Worm (Caenorhabditis elegans) whole organism, mixed stage, embryonic: ENCODE data around the gene C39D10.7.

ENCODE experiments used
- M03D4.4 ChIP-seq: sonication (generic microtip); optimal IDR thresholded peaks from 2 replicates; lab custom pipeline; 2017; ENCODE audit warnings: mild to moderate bottlenecking, missing genetic modification characterization, missing compliant biosample characterization
- bed-3 ChIP-seq: fragments of 200-800 bp; sonication (Bioruptor generic); optimal IDR thresholded peaks from 3 replicates; lab custom pipeline; 2018; ENCODE audit warnings: mild to moderate bottlenecking, missing genetic modification characterization, moderate library complexity, missing compliant biosample characterization
- blmp-1 ChIP-seq: fragments of 150-350 bp; optimal IDR thresholded peaks from 2 replicates; lab custom pipeline; 2014; ENCODE audit warnings: missing biosample characterization, missing genetic modification characterization
- ceh-39 ChIP-seq: fragments of 150-350 bp; optimal IDR thresholded peaks from 2 replicates; lab custom pipeline; 2014; ENCODE audit warnings: missing biosample characterization, missing genetic modification characterization
- ces-1 ChIP-seq: fragments of 150-350 bp; optimal IDR thresholded peaks from 2 replicates; lab custom pipeline; 2014; ENCODE audit warnings: missing biosample characterization, missing genetic modification reagents, missing genetic modification characterization
- cnd-1 ChIP-seq: fragments of 200-800 bp; sonication (Bioruptor generic); optimal IDR thresholded peaks from 2 replicates; lab custom pipeline; 2018; ENCODE audit warnings: mild to moderate bottlenecking, missing genetic modification characterization, missing compliant biosample characterization
- elt-1 ChIP-seq: sonication (generic microtip); optimal IDR thresholded peaks from 2 replicates; lab custom pipeline; 2017; ENCODE audit warnings: missing genetic modification characterization, mild to moderate bottlenecking, missing compliant biosample characterization, antibody characterized with exemption, moderate library complexity, borderline replicate concordance; ENCODE audit not compliant: insufficient read depth
- flh-1 ChIP-seq: fragments of 200-800 bp; sonication (Bioruptor generic); optimal IDR thresholded peaks from 2 replicates; lab custom pipeline; 2018; ENCODE audit warnings: mild to moderate bottlenecking, missing genetic modification characterization, moderate library complexity, missing compliant biosample characterization
- ham-2 ChIP-seq: fragments of 200-800 bp; sonication (Bioruptor generic); optimal IDR thresholded peaks from 2 replicates; lab custom pipeline; 2018; ENCODE audit warnings: mild to moderate bottlenecking, missing genetic modification characterization, missing compliant biosample characterization
- hlh-1 ChIP-seq: fragments of 150-350 bp; optimal IDR thresholded peaks from 2 replicates; lab custom pipeline; 2014; ENCODE audit warnings: missing biosample characterization, missing genetic modification reagents, missing genetic modification characterization
- lin-13 ChIP-seq: fragments of 150-350 bp; optimal IDR thresholded peaks from 2 replicates; lab custom pipeline; 2014; ENCODE audit warnings: missing biosample characterization, missing genetic modification characterization
- lin-32 ChIP-seq: fragments of 200-800 bp; sonication (Bioruptor generic); optimal IDR thresholded peaks from 2 replicates; lab custom pipeline; 2018; ENCODE audit warnings: mild to moderate bottlenecking, missing genetic modification characterization, missing compliant biosample characterization
- lsy-2 ChIP-seq: fragments of 150-350 bp; optimal IDR thresholded peaks from 2 replicates; lab custom pipeline; 2014; ENCODE audit warnings: missing biosample characterization, missing genetic modification characterization
- mep-1 ChIP-seq: fragments of 150-350 bp; optimal IDR thresholded peaks from 2 replicates; lab custom pipeline; 2017; ENCODE audit warnings: missing biosample characterization, missing genetic modification reagents, missing genetic modification characterization, inconsistent platforms
- nhr-12 ChIP-seq: fragments of 150-350 bp; optimal IDR thresholded peaks from 2 replicates; lab custom pipeline; 2014; ENCODE audit warnings: missing biosample characterization, missing genetic modification characterization
- nhr-2 ChIP-seq: fragments of 150-350 bp; optimal IDR thresholded peaks from 2 replicates; lab custom pipeline; 2014; ENCODE audit warnings: missing biosample characterization, missing genetic modification characterization
- nhr-237 ChIP-seq: fragments of 150-350 bp; optimal IDR thresholded peaks from 2 replicates; lab custom pipeline; 2014; ENCODE audit warnings: missing biosample characterization, missing genetic modification characterization
- nhr-28 ChIP-seq: fragments of 150-350 bp; optimal IDR thresholded peaks from 2 replicates; lab custom pipeline; 2014; ENCODE audit warnings: missing biosample characterization, missing genetic modification characterization
- nhr-76 ChIP-seq: sonication (generic microtip); optimal IDR thresholded peaks from 2 replicates; lab custom pipeline; 2017; ENCODE audit warnings: missing biosample characterization, missing genetic modification characterization
- pha-4 ChIP-seq: fragments of 150-350 bp; optimal IDR thresholded peaks from 2 replicates; lab custom pipeline; 2018; ENCODE audit warnings: missing biosample characterization, missing genetic modification reagents, missing genetic modification characterization
- snpc-4 ChIP-seq: fragments of 150-350 bp; optimal IDR thresholded peaks from 2 replicates; lab custom pipeline; 2014; ENCODE audit warnings: missing biosample characterization, missing genetic modification characterization
- sptf-1 ChIP-seq: sonication (generic microtip); optimal IDR thresholded peaks from 2 replicates; lab custom pipeline; 2017; ENCODE audit warnings: mild to moderate bottlenecking, missing genetic modification characterization, moderate library complexity, missing compliant biosample characterization
- tbx-8 ChIP-seq: fragments of 200-800 bp; sonication (Bioruptor generic); optimal IDR thresholded peaks from 2 replicates; lab custom pipeline; 2018; ENCODE audit warnings: mild to moderate bottlenecking, missing genetic modification characterization, moderate library complexity, missing compliant biosample characterization
- unc-120 ChIP-seq: sonication (generic microtip); optimal IDR thresholded peaks from 2 replicates; lab custom pipeline; 2017; ENCODE audit warnings: missing genetic modification characterization, missing compliant biosample characterization; ENCODE audit not compliant: poor library complexity, severe bottlenecking
- unc-62 ChIP-seq: fragments of 150-350 bp; optimal IDR thresholded peaks from 2 replicates; lab custom pipeline; 2014; ENCODE audit warnings: missing biosample characterization, missing genetic modification reagents, missing genetic modification characterization
- zip-8 ChIP-seq: fragments of 150-350 bp; optimal IDR thresholded peaks from 2 replicates; lab custom pipeline; 2014; ENCODE audit warnings: missing biosample characterization, missing genetic modification characterization
- ztf-11 ChIP-seq: fragments of 150-350 bp; optimal IDR thresholded peaks from 2 replicates; lab custom pipeline; 2014; ENCODE audit warnings: missing biosample characterization, missing genetic modification characterization

The C39D10.7 gene

ce11 chrX:7892296-7892695, 21.4 kb downstream of the C39D10.7 start, which contains the start of gene C39D10.5:
TSS of gene C39D10.5 (minus strand) at chrX:7892396.
- TF ChIP-seq lin-32 (GFP tag; lab: Kevin White, UChicago), result no peak

ce11 chrX:7888915-7889314, 24.8 kb downstream of the C39D10.7 start, which contains the start of gene C39D10.2:
TSS of gene C39D10.2 (plus strand) at chrX:7889215.
- TF ChIP-seq snpc-4 (tag; lab: Kevin White, UChicago) (no peak), hlh-1 (tag; lab: Kevin White, UChicago) (no peak)
- TF ChIP-seq, all 35 proteins: peak for 0

ce11 chrX:7886200-7886599, 27.5 kb downstream of the C39D10.7 start:
- TF ChIP-seq nhr-237 (no peak), blmp-1 (tag; lab: Kevin White, UChicago) (no peak), ztf-11 (tag; lab: Kevin White, UChicago) (no peak), sptf-1 (tag; lab: Kevin White, UChicago) (no peak)
- TF ChIP-seq, all 35 proteins: peak for 0

- TF ChIP-seq ztf-11 (tag; lab: Kevin White, UChicago) (no peak), sptf-1 (tag; lab: Kevin White, UChicago) (no peak), hlh-1 (tag; lab: Kevin White, UChicago) (peak; percentile 51), unc-62 (GFP tag; lab: Kevin White, UChicago) (peak; percentile 36), snpc-4 (tag; lab: Kevin White, UChicago) (no peak)
Observed at ce11 chrX:7883994-7884393, 29.7 kb downstream of the C39D10.7 start, which contains the start of gene pcyt-2.2. TSS of gene pcyt-2.2 (plus strand) at chrX:7884294.

ce11 chrX:7881307-7881706, 32.4 kb downstream of the C39D10.7 start:
- TF ChIP-seq pha-4 (tag; lab: Kevin White, UChicago), result no peak
- no peak for TF ChIP-seq snpc-4 (tag; lab: Kevin White, UChicago)
- TF ChIP-seq nhr-12 (tag; lab: Kevin White, UChicago), result no peak
- TF ChIP-seq lin-13 (tag; lab: Kevin White, UChicago), result no peak
- no peak for TF ChIP-seq flh-1 (GFP tag; lab: Kevin White, UChicago)
- no peak for TF ChIP-seq nhr-237
- no peak for TF ChIP-seq mep-1

ce11 chrX:7880848-7881247, 32.9 kb downstream of the C39D10.7 start, which contains the start of gene C39D10.8:
TSS of gene C39D10.8 (minus strand) at chrX:7880948.
- no peak for TF ChIP-seq mep-1
- TF ChIP-seq elt-1 (tag; lab: Kevin White, UChicago), result peak; percentile 54
- TF ChIP-seq sptf-1 (tag; lab: Kevin White, UChicago), result no peak

ce11 chrX:7875854-7876253, 37.9 kb downstream of the C39D10.7 start, which contains the start of gene cca-1:
TSS of gene cca-1 (minus strand) at chrX:7875954.
- TF ChIP-seq unc-120 (tag; lab: Kevin White, UChicago) (no peak), nhr-12 (tag; lab: Kevin White, UChicago) (no peak), unc-62 (GFP tag; lab: Kevin White, UChicago) (no peak), M03D4.4 (tag; lab: Kevin White, UChicago) (no peak), bed-3 (GFP tag; lab: Kevin White, UChicago) (no peak), hlh-1 (tag; lab: Kevin White, UChicago) (no peak), blmp-1 (tag; lab: Kevin White, UChicago) (no peak), snpc-4 (tag; lab: Kevin White, UChicago) (no peak), ceh-39 (tag; lab: Kevin White, UChicago) (no peak), lsy-2 (tag; lab: Kevin White, UChicago) (no peak), nhr-28 (tag; lab: Kevin White, UChicago) (no peak), sptf-1 (tag; lab: Kevin White, UChicago) (no peak), ztf-11 (tag; lab: Kevin White, UChicago) (no peak), ces-1 (GFP tag; lab: Kevin White, UChicago) (no peak), tbx-8 (GFP tag; lab: Kevin White, UChicago) (no peak), elt-1 (tag; lab: Kevin White, UChicago) (no peak)

- TF ChIP-seq lsy-2 (tag; lab: Kevin White, UChicago), result no peak
- no peak for TF ChIP-seq blmp-1 (tag; lab: Kevin White, UChicago)
- no peak for TF ChIP-seq cnd-1 (tag; lab: Kevin White, UChicago)
- no peak for TF ChIP-seq ceh-39 (tag; lab: Kevin White, UChicago)
- no peak for TF ChIP-seq hlh-1 (tag; lab: Kevin White, UChicago)
- TF ChIP-seq nhr-76 (tag; lab: Kevin White, UChicago), result no peak
- TF ChIP-seq flh-1 (GFP tag; lab: Kevin White, UChicago), result no peak
- no peak for TF ChIP-seq ces-1 (GFP tag; lab: Kevin White, UChicago)
- TF ChIP-seq zip-8 (tag; lab: Kevin White, UChicago), result no peak
- no peak for TF ChIP-seq nhr-2
- no peak for TF ChIP-seq bed-3 (GFP tag; lab: Kevin White, UChicago)
- TF ChIP-seq nhr-12 (tag; lab: Kevin White, UChicago), result no peak
- TF ChIP-seq ham-2, result no peak
Observed at ce11 chrX:7873350-7873749, 40.4 kb downstream of the C39D10.7 start.
